Worm (Caenorhabditis elegans): Measurements from ENCODE around the gene C08B11.9.

The C08B11.9 gene

ce11 chrII:8034008-8034407 lies 4.0 kb downstream of the C08B11.9 start:
- TF ChIP-seq sox-4 (tag; optimal IDR thresholded peaks at IDR 0.05): no peak

- TF ChIP-seq mec-3 (tag; optimal IDR thresholded peaks at IDR 0.05; ENCODE audit: borderline replicate concordance) (no peak), elt-2 (tag; optimal IDR thresholded peaks at IDR 0.05) (peak; percentile 80)
Measured at ce11 chrII:8032657-8033056, 5.3 kb downstream of the C08B11.9 start, which contains the start of gene nrf-6. Gene nrf-6, minus strand, starts transcription at chrII:8032708.

DNA sequence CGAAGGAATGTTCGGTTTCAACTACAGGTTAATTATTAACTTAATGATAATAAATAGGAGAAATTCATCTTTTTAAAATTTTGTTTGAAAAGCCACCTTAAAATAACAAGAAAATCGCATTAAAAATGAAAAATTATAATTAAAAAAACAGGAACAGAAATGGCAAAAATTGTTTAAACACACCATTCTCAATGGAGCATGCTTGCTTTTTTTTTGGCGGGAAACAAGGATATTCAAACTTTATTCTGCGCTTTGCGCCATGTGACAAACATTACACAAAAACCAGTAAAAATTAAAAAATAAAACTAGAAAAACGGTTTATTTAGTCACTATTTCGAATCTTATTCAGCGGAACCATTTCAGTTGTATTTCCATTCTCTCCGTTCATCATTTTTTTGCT lies 9.2 kb downstream of the C08B11.9 start:
- no peak for TF ChIP-seq pag-3 (tag; optimal IDR thresholded peaks at IDR 0.05; ENCODE audit: borderline replicate concordance)
- no peak for TF ChIP-seq ceh-14 (tag; optimal IDR thresholded peaks at IDR 0.05)
- TF ChIP-seq hlh-13 (GFP tag; optimal IDR thresholded peaks at IDR 0.05): no peak
- no peak for TF ChIP-seq K09A11.1 (tag; optimal IDR thresholded peaks at IDR 0.05; ENCODE audit: insufficient read depth)
- no peak for TF ChIP-seq ceh-48 (tag; optimal IDR thresholded peaks at IDR 0.05)
- TF ChIP-seq zip-5 (tag; optimal IDR thresholded peaks at IDR 0.05): no peak
- TF ChIP-seq ceh-31 (tag; optimal IDR thresholded peaks at IDR 0.05): no peak
- no peak for TF ChIP-seq nhr-232 (tag; optimal IDR thresholded peaks at IDR 0.05)
- no peak for TF ChIP-seq odd-2 (tag; optimal IDR thresholded peaks at IDR 0.05)
- TF ChIP-seq eyg-1 (tag; optimal IDR thresholded peaks at IDR 0.05): no peak
- no peak for TF ChIP-seq pha-2 (tag; optimal IDR thresholded peaks at IDR 0.05)
- TF ChIP-seq elt-4 (tag; optimal IDR thresholded peaks at IDR 0.05): no peak
- TF ChIP-seq fkh-6 (tag; optimal IDR thresholded peaks at IDR 0.05): no peak
- no peak for TF ChIP-seq tbx-7 (tag; optimal IDR thresholded peaks at IDR 0.05)
- no peak for TF ChIP-seq hlh-30 (tag; optimal IDR thresholded peaks at IDR 0.05; ENCODE audit: insufficient read depth)
- TF ChIP-seq pha-4 (tag; optimal IDR thresholded peaks at IDR 0.05): no peak
- no peak for TF ChIP-seq nhr-11 (tag; optimal IDR thresholded peaks at IDR 0.05)
- TF ChIP-seq npax-4 (tag; optimal IDR thresholded peaks at IDR 0.05): no peak

DNA sequence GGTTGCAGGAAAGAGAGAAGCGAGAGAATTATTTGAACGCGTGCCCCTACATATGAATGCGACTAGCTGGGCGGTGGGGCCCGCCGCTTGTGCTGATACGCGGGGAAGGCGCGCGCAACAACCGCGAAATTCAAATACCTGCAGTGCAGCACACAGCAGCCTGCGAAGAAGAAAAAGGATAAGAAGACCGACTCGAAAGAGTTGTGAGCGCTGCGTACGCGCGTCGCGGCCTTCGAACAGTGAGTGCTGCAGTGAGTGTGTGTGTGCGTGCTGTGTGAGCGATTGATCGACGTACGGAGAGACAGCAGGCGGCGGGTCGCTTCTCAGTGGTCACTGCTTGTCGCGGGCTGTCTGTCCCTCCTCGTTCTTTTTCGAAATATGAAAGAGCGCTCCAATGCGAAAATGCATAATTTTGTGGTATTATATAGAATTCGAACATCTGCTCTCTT lies 9.7 kb downstream of the C08B11.9 start:
- TF ChIP-seq nhr-232 (tag; optimal IDR thresholded peaks at IDR 0.05): no peak
- TF ChIP-seq unc-42 (tag; optimal IDR thresholded peaks at IDR 0.05): peak; percentile 79
- TF ChIP-seq ceh-2 (tag; optimal IDR thresholded peaks at IDR 0.05): peak; percentile 44
- peak; percentile 79 for TF ChIP-seq ceh-31 (tag; optimal IDR thresholded peaks at IDR 0.05)
- peak; percentile 66 for TF ChIP-seq ets-4 (tag; optimal IDR thresholded peaks at IDR 0.05)
- TF ChIP-seq nhr-11 (tag; optimal IDR thresholded peaks at IDR 0.05): no peak
- no peak for TF ChIP-seq ceh-14 (tag; optimal IDR thresholded peaks at IDR 0.05)
- TF ChIP-seq hlh-8 (tag; optimal IDR thresholded peaks at IDR 0.05): peak; percentile 46
- peak; percentile 32 for TF ChIP-seq pag-3 (tag; optimal IDR thresholded peaks at IDR 0.05; ENCODE audit: borderline replicate concordance)
- peak; percentile 87 for TF ChIP-seq rnt-1 (tag; optimal IDR thresholded peaks at IDR 0.05)
- TF ChIP-seq che-1 (tag; optimal IDR thresholded peaks at IDR 0.05): peak; percentile 52
- peak; percentile 94 for TF ChIP-seq ceh-34 (tag; optimal IDR thresholded peaks at IDR 0.05)
- TF ChIP-seq pha-4 (tag; optimal IDR thresholded peaks at IDR 0.05): no peak
- no peak for TF ChIP-seq unc-3 (GFP tag; conservative IDR thresholded peaks at IDR 0.05)
- TF ChIP-seq unc-3 (tag; optimal IDR thresholded peaks at IDR 0.05): no peak
- TF ChIP-seq npax-4 (tag; optimal IDR thresholded peaks at IDR 0.05): peak; percentile 14
- TF ChIP-seq eyg-1 (tag; optimal IDR thresholded peaks at IDR 0.05): peak; percentile 39
- TF ChIP-seq fkh-6 (tag; optimal IDR thresholded peaks at IDR 0.05): peak; percentile 52
- TF ChIP-seq ceh-30 (tag; optimal IDR thresholded peaks at IDR 0.05): no peak
- peak; percentile 29 for TF ChIP-seq unc-86 (tag; optimal IDR thresholded peaks at IDR 0.05)
- TF ChIP-seq elt-2 (tag; optimal IDR thresholded peaks at IDR 0.05): peak; percentile 62
- no peak for TF ChIP-seq K09A11.1 (tag; optimal IDR thresholded peaks at IDR 0.05; ENCODE audit: insufficient read depth)
- TF ChIP-seq hlh-15 (tag; optimal IDR thresholded peaks at IDR 0.05): no peak
- no peak for TF ChIP-seq tbx-7 (tag; optimal IDR thresholded peaks at IDR 0.05)
- no peak for TF ChIP-seq ama-1 (optimal IDR thresholded peaks at IDR 0.05)
- TF ChIP-seq pros-1 (tag; optimal IDR thresholded peaks at IDR 0.05): peak; percentile 72
- peak; percentile 90 for TF ChIP-seq ceh-18 (tag; optimal IDR thresholded peaks at IDR 0.05)
- no peak for TF ChIP-seq K02D7.2 (tag; optimal IDR thresholded peaks at IDR 0.05)
- peak; percentile 51 for TF ChIP-seq ceh-6 (GFP tag; optimal IDR thresholded peaks at IDR 0.05)
- TF ChIP-seq hlh-30 (tag; optimal IDR thresholded peaks at IDR 0.05; ENCODE audit: insufficient read depth): peak; percentile 33
- peak; percentile 34 for TF ChIP-seq Y22D7AL.16 (tag; optimal IDR thresholded peaks at IDR 0.05)
- no peak for TF ChIP-seq hlh-13 (GFP tag; optimal IDR thresholded peaks at IDR 0.05)
- peak; percentile 61 for TF ChIP-seq ceh-48 (tag; optimal IDR thresholded peaks at IDR 0.05)
- no peak for TF ChIP-seq mec-3 (tag; optimal IDR thresholded peaks at IDR 0.05; ENCODE audit: borderline replicate concordance)
- no peak for TF ChIP-seq pha-2 (tag; optimal IDR thresholded peaks at IDR 0.05)
- TF ChIP-seq sox-4 (tag; optimal IDR thresholded peaks at IDR 0.05): peak; percentile 40
- no peak for TF ChIP-seq elt-4 (tag; optimal IDR thresholded peaks at IDR 0.05)
- TF ChIP-seq ref-2 (tag; optimal IDR thresholded peaks at IDR 0.05): peak; percentile 93
- peak; percentile 6 for TF ChIP-seq C38D4.7 (GFP tag; optimal IDR thresholded peaks at IDR 0.05)
- peak; percentile 74 for TF ChIP-seq hlh-6 (tag; optimal IDR thresholded peaks at IDR 0.05)
- no peak for TF ChIP-seq ttx-3 (tag; optimal IDR thresholded peaks at IDR 0.05)
- peak; percentile 63 for TF ChIP-seq unc-55 (GFP tag; optimal IDR thresholded peaks at IDR 0.05)
